Worm (Caenorhabditis elegans) whole organism, L4 larva: ENCODE results near the gene dyf-2.

Experiments
- daf-16 ChIP-seq, 3 experiments: sonication (generic microtip); optimal IDR thresholded peaks; 2 replicates each; lab custom pipeline; 2016 to 2017; ENCODE audit warnings: missing genetic modification characterization in 3 of 3, missing genetic modification reagents in 3 of 3, mild to moderate bottlenecking in 2 of 3, missing compliant biosample characterization in 2 of 3, missing biosample characterization in 1 of 3, moderate library complexity in 1 of 3
- egl-43 ChIP-seq: fragments of 200-800 bp; sonication (Bioruptor generic); IDR thresholded peaks from 2 replicates; pipeline ENCODE4 v1.3.6; 2022; ENCODE audit warnings: missing genetic modification reagents, missing genetic modification characterization, missing compliant biosample characterization
- fos-1 ChIP-seq: fragments of 150-350 bp; optimal IDR thresholded peaks from 2 replicates; lab custom pipeline; 2014; ENCODE audit warnings: missing biosample characterization, missing genetic modification characterization
- hmg-1.1 ChIP-seq: fragments of 200-800 bp; sonication (Bioruptor generic); IDR thresholded peaks from 2 replicates; pipeline ENCODE4 v1.3.6; 2022; ENCODE audit warnings: missing genetic modification reagents, missing genetic modification characterization, missing compliant biosample characterization
- lin-13 ChIP-seq: fragments of 150-350 bp; optimal IDR thresholded peaks from 2 replicates; lab custom pipeline; 2014; ENCODE audit warnings: missing biosample characterization, missing genetic modification reagents, missing genetic modification characterization
- mdl-1 ChIP-seq, 2 experiments: fragments of 150-350 bp in 1 of 2; sonication (generic microtip) in 1 of 2; optimal IDR thresholded peaks; 2 replicates each; lab custom pipeline; 2014 to 2017; ENCODE audit warnings: missing biosample characterization in 2 of 2, missing genetic modification characterization in 2 of 2
- mep-1 ChIP-seq: fragments of 150-350 bp; sonication (generic microtip); optimal IDR thresholded peaks from 3 replicates; lab custom pipeline; 2014; ENCODE audit warnings: missing biosample characterization, missing genetic modification characterization
- mxl-3 ChIP-seq: fragments of 200-800 bp; sonication (Bioruptor generic); optimal IDR thresholded peaks from 2 replicates; lab custom pipeline; 2018; ENCODE audit warnings: mild to moderate bottlenecking, missing genetic modification characterization, missing compliant biosample characterization
- nhr-76 ChIP-seq: fragments of 150-350 bp; optimal IDR thresholded peaks from 2 replicates; lab custom pipeline; 2014; ENCODE audit warnings: missing biosample characterization, missing genetic modification characterization
- rbr-2 ChIP-seq: sonication (generic microtip); optimal IDR thresholded peaks from 2 replicates; lab custom pipeline; 2016; ENCODE audit warnings: missing genotype, missing genetic modification characterization, missing compliant biosample characterization
- set-16 ChIP-seq: fragments of 200-800 bp; sonication (Bioruptor generic); IDR thresholded peaks from 2 replicates; pipeline ENCODE4 v1.3.6; 2022; ENCODE audit warnings: missing genetic modification reagents, missing genetic modification characterization, missing compliant biosample characterization
- snpc-4 ChIP-seq: fragments of 150-350 bp; optimal IDR thresholded peaks from 2 replicates; lab custom pipeline; 2014; ENCODE audit warnings: missing biosample characterization, missing genetic modification characterization
- unc-62 ChIP-seq, 3 experiments: fragments of 150-350 bp in 1 of 3; sonication (generic microtip); optimal IDR thresholded peaks in 2 of 3; peaks in 1 of 3; 1 replicate in 1 of 3; 2 replicates in 2 of 3; lab custom pipeline; 2014 to 2017; ENCODE audit warnings: missing biosample characterization in 3 of 3, missing genetic modification characterization in 3 of 3, missing genetic modification reagents in 3 of 3, missing genotype in 1 of 3
- zip-11 ChIP-seq: fragments of 200-800 bp; sonication (Bioruptor generic); IDR thresholded peaks from 2 replicates; pipeline ENCODE4 v1.3.6; 2022; ENCODE audit warnings: missing genetic modification characterization, missing compliant biosample characterization

ce11 chrIII:13683275-13683674, 3.0 kb downstream of the dyf-2 start:
- no peak for TF ChIP-seq mdl-1 (tag; optimal IDR thresholded peaks at IDR 0.05; lab: Kevin White, UChicago)
- TF ChIP-seq hmg-1.1 (GFP tag; lab: Robert Waterston, UW), result no peak
- TF ChIP-seq lin-13, result no peak
- no peak for TF ChIP-seq fos-1 (tag; lab: Kevin White, UChicago)
- no peak for TF ChIP-seq rbr-2 (tag; lab: Kevin White, UChicago)
- no peak for TF ChIP-seq unc-62 (GFP tag; optimal IDR thresholded peaks at IDR 0.05 in 1 of 2; lab: Kevin White, UChicago)
- no peak for TF ChIP-seq unc-62 (tag; optimal IDR thresholded peaks at IDR 0.05; lab: Kevin White, UChicago)
- TF ChIP-seq mep-1 (tag; lab: Kevin White, UChicago), result no peak
- TF ChIP-seq nhr-76 (tag; lab: Kevin White, UChicago), result no peak
- no peak for TF ChIP-seq set-16 (GFP tag; lab: Robert Waterston, UW)
- TF ChIP-seq daf-16 (GFP tag; optimal IDR thresholded peaks at IDR 0.05; lab: Kevin White, UChicago), result no peak
- no peak for TF ChIP-seq daf-16 (tag; optimal IDR thresholded peaks at IDR 0.05; lab: Kevin White, UChicago)
- no peak for TF ChIP-seq egl-43 (GFP tag; lab: Robert Waterston, UW)
- TF ChIP-seq mxl-3 (GFP tag; lab: Kevin White, UChicago), result no peak
- TF ChIP-seq snpc-4, result no peak
- no peak for TF ChIP-seq zip-11 (GFP tag; lab: Robert Waterston, UW)
